Worm (Caenorhabditis elegans): ENCODE measurements around the gene sek-4.

sek-4 gene

ce11 chrX:5347856-5348255 is 27.0 kb upstream of the sek-4 start:
- TF ChIP-seq sptf-1 (tag; optimal IDR thresholded peaks at IDR 0.05) (no peak), ets-5 (GFP tag; IDR thresholded peaks at IDR 0.05) (no peak), lin-14 (GFP tag; optimal IDR thresholded peaks at IDR 0.05) (peak; percentile 17), sox-4 (tag; optimal IDR thresholded peaks at IDR 0.05) (no peak), dsc-1 (tag; optimal IDR thresholded peaks at IDR 0.05) (peak; percentile 18)

- peak; percentile 27 for TF ChIP-seq nhr-71 (tag; optimal IDR thresholded peaks at IDR 0.05)
- no peak for TF ChIP-seq C34B4.2 (tag; optimal IDR thresholded peaks at IDR 0.05)
- TF ChIP-seq ces-1 (GFP tag; optimal IDR thresholded peaks at IDR 0.05), result no peak
- no peak for TF ChIP-seq snpc-4 (tag; optimal IDR thresholded peaks at IDR 0.05)
- no peak for TF ChIP-seq nhr-47 (tag; optimal IDR thresholded peaks at IDR 0.05)
- TF ChIP-seq ceh-63 (GFP tag; optimal IDR thresholded peaks at IDR 0.05), result no peak
- TF ChIP-seq nhr-237 (tag; optimal IDR thresholded peaks at IDR 0.05), result no peak
- no peak for TF ChIP-seq lsy-2 (tag; optimal IDR thresholded peaks at IDR 0.05)
- no peak for TF ChIP-seq nhr-28 (tag; optimal IDR thresholded peaks at IDR 0.05)
- no peak for TF ChIP-seq hlh-17 (GFP tag; optimal IDR thresholded peaks at IDR 0.05; ENCODE audit: borderline replicate concordance)
- no peak for TF ChIP-seq elt-2 (tag; optimal IDR thresholded peaks at IDR 0.05)
- TF ChIP-seq egl-13 (tag; optimal IDR thresholded peaks at IDR 0.05), result no peak
- TF ChIP-seq elt-3 (tag; optimal IDR thresholded peaks at IDR 0.05), result no peak
- TF ChIP-seq ceh-8 (GFP tag; optimal IDR thresholded peaks at IDR 0.05), result no peak
- TF ChIP-seq mdl-1 (tag; optimal IDR thresholded peaks at IDR 0.05), result no peak
- no peak for TF ChIP-seq isw-1 (GFP tag; IDR thresholded peaks at IDR 0.05)
- TF ChIP-seq ztf-4 (tag; optimal IDR thresholded peaks at IDR 0.05), result no peak
- no peak for TF ChIP-seq lir-3 (tag; optimal IDR thresholded peaks at IDR 0.05; ENCODE audit: poor library complexity)
- no peak for TF ChIP-seq aha-1 (tag; optimal IDR thresholded peaks at IDR 0.05)
- TF ChIP-seq unc-30 (tag; optimal IDR thresholded peaks at IDR 0.05), result no peak
- TF ChIP-seq mep-1 (tag; optimal IDR thresholded peaks at IDR 0.05), result no peak
- TF ChIP-seq nhr-76 (tag; optimal IDR thresholded peaks at IDR 0.05), result no peak
- no peak for TF ChIP-seq nhr-11 (tag; optimal IDR thresholded peaks at IDR 0.05)
- TF ChIP-seq sup-37 (GFP tag; optimal IDR thresholded peaks at IDR 0.05), result no peak
- no peak for TF ChIP-seq nhr-77 (tag; optimal IDR thresholded peaks at IDR 0.05)
- no peak for TF ChIP-seq ets-5 (GFP tag; IDR thresholded peaks at IDR 0.05)
- peak; percentile 41 for TF ChIP-seq snu-23 (GFP tag; optimal IDR thresholded peaks at IDR 0.05)
- TF ChIP-seq dsc-1 (tag; optimal IDR thresholded peaks at IDR 0.05), result peak; percentile 93
- peak; percentile 4 for TF ChIP-seq nhr-20 (tag; optimal IDR thresholded peaks at IDR 0.05)
- peak; percentile 43 for TF ChIP-seq fkh-4 (tag; optimal IDR thresholded peaks at IDR 0.05; ENCODE audit: borderline replicate concordance)
- TF ChIP-seq ceh-90 (tag; optimal IDR thresholded peaks at IDR 0.05), result no peak
- TF ChIP-seq xbp-1 (tag; optimal IDR thresholded peaks at IDR 0.05), result no peak
- no peak for TF ChIP-seq efl-3 (GFP tag; optimal IDR thresholded peaks at IDR 0.05)
- no peak for TF ChIP-seq efl-1 (optimal IDR thresholded peaks at IDR 0.05)
- TF ChIP-seq efl-1 (GFP tag; optimal IDR thresholded peaks at IDR 0.05 in 1 of 2), result no peak
- TF ChIP-seq F16B12.6 (tag; optimal IDR thresholded peaks at IDR 0.05), result no peak
- no peak for TF ChIP-seq Y116A8C.19 (tag; optimal IDR thresholded peaks at IDR 0.05; ENCODE audit: borderline replicate concordance)
- no peak for TF ChIP-seq ama-1 (optimal IDR thresholded peaks at IDR 0.05)
- TF ChIP-seq hpl-2 (GFP tag; optimal IDR thresholded peaks at IDR 0.05), result no peak
- no peak for TF ChIP-seq ceh-88 (GFP tag; IDR thresholded peaks at IDR 0.05)
- no peak for TF ChIP-seq lin-39 (tag; optimal IDR thresholded peaks at IDR 0.05)
- peak; percentile 61 for TF ChIP-seq pag-3 (tag; optimal IDR thresholded peaks at IDR 0.05; ENCODE audit: borderline replicate concordance, insufficient read depth)
- TF ChIP-seq C16A3.4 (tag; optimal IDR thresholded peaks at IDR 0.05), result no peak
- TF ChIP-seq lin-35 (GFP tag; optimal IDR thresholded peaks at IDR 0.05), result no peak
- no peak for TF ChIP-seq nhr-84 (tag; optimal IDR thresholded peaks at IDR 0.05)
- TF ChIP-seq nhr-19 (GFP tag; conservative IDR thresholded peaks at IDR 0.05), result no peak
- TF ChIP-seq unc-98 (GFP tag; IDR thresholded peaks at IDR 0.05), result no peak
- no peak for TF ChIP-seq lin-15B (tag; optimal IDR thresholded peaks at IDR 0.05)
These were observed 26.2 kb upstream of the sek-4 start, which contains the start of gene syx-3 for ce11 chrX:5348529-5349148. Gene syx-3 (plus strand): TSS chrX:5349098.
